Fruit fly (Drosophila melanogaster) whole organism, embryonic: Measurements from ENCODE around the gene CG10301.

Experiments used
- Aef1 ChIP-seq: fragments of 200-800 bp; sonication (Bioruptor generic); IDR thresholded peaks from 3 replicates; pipeline ENCODE4 v1.3.6; 2022; ENCODE audit warnings: missing biosample characterization, missing genetic modification characterization
- CG10654 ChIP-seq: fragments of 200-800 bp; sonication (Bioruptor generic); optimal IDR thresholded peaks from 2 replicates; lab custom pipeline; 2016; ENCODE audit warnings: missing biosample characterization, missing genetic modification characterization
- CG11247 ChIP-seq: fragments of 200-800 bp; sonication (Bioruptor generic); IDR thresholded peaks from 2 replicates; pipeline ENCODE4 v1.3.6; 2022; ENCODE audit warnings: missing biosample characterization, missing genetic modification characterization
- CG12155 ChIP-seq: fragments of 200-800 bp; sonication (Bioruptor generic); optimal IDR thresholded peaks from 3 replicates; lab custom pipeline; 2016; ENCODE audit warnings: missing biosample characterization, missing genetic modification characterization
- CG12219 ChIP-seq: fragments of 200-800 bp; sonication (Bioruptor generic); optimal IDR thresholded peaks from 3 replicates; lab custom pipeline; 2018; ENCODE audit warnings: missing biosample characterization, mild to moderate bottlenecking, missing genetic modification characterization
- CG15696 ChIP-seq: fragments of 200-800 bp; sonication (Bioruptor generic); optimal IDR thresholded peaks from 2 replicates; lab custom pipeline; 2019; ENCODE audit warnings: missing biosample characterization, mild to moderate bottlenecking, missing genetic modification characterization, moderate library complexity
- CG17186 ChIP-seq: fragments of 200-800 bp; sonication (Bioruptor generic); optimal IDR thresholded peaks from 3 replicates; lab custom pipeline; 2017; ENCODE audit warnings: missing biosample characterization, missing genetic modification reagents, missing genetic modification characterization
- CG1832 ChIP-seq: fragments of 200-800 bp; sonication (Bioruptor generic); optimal IDR thresholded peaks from 2 replicates; lab custom pipeline; 2017; ENCODE audit warnings: missing biosample characterization, mild to moderate bottlenecking, missing genetic modification characterization, inconsistent platforms
- CG2202 ChIP-seq: fragments of 200-800 bp; sonication (Bioruptor generic); optimal IDR thresholded peaks from 2 replicates; lab custom pipeline; 2018; ENCODE audit warnings: missing biosample characterization, mild to moderate bottlenecking, missing genetic modification characterization
- CG2875 ChIP-seq: fragments of 200-800 bp; sonication (Bioruptor generic); optimal IDR thresholded peaks from 2 replicates; lab custom pipeline; 2017; ENCODE audit warnings: missing biosample characterization, mild to moderate bottlenecking, missing genetic modification characterization, missing genetic modification reagents
- CG3407 ChIP-seq: fragments of 200-800 bp; sonication (Bioruptor generic); optimal IDR thresholded peaks from 2 replicates; lab custom pipeline; 2018; ENCODE audit warnings: missing biosample characterization, mild to moderate bottlenecking, missing genetic modification characterization
- CG34422 ChIP-seq: fragments of 200-800 bp; sonication (Bioruptor generic); IDR thresholded peaks from 3 replicates; pipeline ENCODE4 v1.3.6; 2022; ENCODE audit warnings: missing biosample characterization, missing genetic modification characterization
- CG4404 ChIP-seq: fragments of 200-800 bp; sonication (Bioruptor generic); IDR thresholded peaks from 2 replicates; pipeline ENCODE4 v1.3.6; 2022; ENCODE audit warnings: missing biosample characterization, missing genetic modification characterization
- CG4617 ChIP-seq: fragments of 200-800 bp; sonication (Bioruptor generic); optimal IDR thresholded peaks from 3 replicates; lab custom pipeline; 2016; ENCODE audit warnings: missing biosample characterization, missing genetic modification characterization, borderline replicate concordance
- CG4707 ChIP-seq: fragments of 200-800 bp; sonication (Bioruptor generic); optimal IDR thresholded peaks from 2 replicates; lab custom pipeline; 2018; ENCODE audit warnings: missing biosample characterization, mild to moderate bottlenecking, missing genetic modification characterization, moderate library complexity
- CG5180 ChIP-seq: fragments of 200-800 bp; sonication (Bioruptor generic); optimal IDR thresholded peaks from 3 replicates; lab custom pipeline; 2017; ENCODE audit warnings: missing biosample characterization, missing genetic modification characterization, mild to moderate bottlenecking, moderate library complexity, missing genetic modification reagents
- CG7987 ChIP-seq: fragments of 200-800 bp; sonication (Bioruptor generic); optimal IDR thresholded peaks from 2 replicates; lab custom pipeline; 2018; ENCODE audit warnings: missing biosample characterization, mild to moderate bottlenecking, missing genetic modification characterization, moderate library complexity
- CTCF ChIP-seq: fragments of 200-800 bp; sonication (Bioruptor generic); optimal IDR thresholded peaks from 2 replicates; lab custom pipeline; 2017; ENCODE audit warnings: missing biosample characterization, mild to moderate bottlenecking, missing genetic modification characterization, moderate library complexity
- D ChIP-seq, 2 experiments: fragments of 200-800 bp in 1 of 2; fragments of >200 bp in 1 of 2; sonication (Bioruptor generic) in 1 of 2; optimal IDR thresholded peaks; 2 replicates in 1 of 2; 3 replicates in 1 of 2; lab custom pipeline; 2017; ENCODE audit warnings: mild to moderate bottlenecking in 1 of 2, missing biosample characterization in 1 of 2, missing genetic modification characterization in 1 of 2, missing genetic modification reagents in 1 of 2
- Dbx ChIP-seq: fragments of 200-800 bp; sonication (Bioruptor generic); IDR thresholded peaks from 3 replicates; pipeline ENCODE4 v1.3.6; 2022; ENCODE audit warnings: missing biosample characterization, missing genetic modification characterization
- Dip3 ChIP-seq: fragments of 200-800 bp; sonication (Bioruptor generic); optimal IDR thresholded peaks from 3 replicates; lab custom pipeline; 2016; ENCODE audit warnings: missing biosample characterization, missing genetic modification characterization
- Dp ChIP-seq: fragments of 200-800 bp; sonication (Bioruptor generic); optimal IDR thresholded peaks from 2 replicates; lab custom pipeline; 2018; ENCODE audit warnings: missing biosample characterization, mild to moderate bottlenecking, missing genetic modification characterization, moderate library complexity
- E2f2 ChIP-seq: fragments of 200-800 bp; sonication (Bioruptor generic); IDR thresholded peaks from 2 replicates; pipeline ENCODE4 v1.3.6; 2022; ENCODE audit warnings: missing biosample characterization, missing genetic modification characterization
- H2.0 ChIP-seq: fragments of 200-800 bp; sonication (Bioruptor generic); IDR thresholded peaks from 2 replicates; pipeline ENCODE4 v1.3.6; 2022; ENCODE audit warnings: missing biosample characterization, missing genetic modification characterization
- HLH54F ChIP-seq: fragments of 200-800 bp; sonication (Bioruptor generic); optimal IDR thresholded peaks from 3 replicates; lab custom pipeline; 2016; ENCODE audit warnings: missing biosample characterization, missing genetic modification characterization
- Hmx ChIP-seq: fragments of 200-800 bp; sonication (Bioruptor generic); optimal IDR thresholded peaks from 2 replicates; lab custom pipeline; 2016; ENCODE audit warnings: missing biosample characterization, missing genetic modification characterization
- Hr39 ChIP-seq: fragments of >200 bp; optimal IDR thresholded peaks from 2 replicates; lab custom pipeline; 2017
- Hsf ChIP-seq: fragments of 200-800 bp; sonication (Bioruptor generic); optimal IDR thresholded peaks from 3 replicates; lab custom pipeline; 2016; ENCODE audit warnings: missing biosample characterization, missing genetic modification characterization
- MTF-1 ChIP-seq: fragments of 200-800 bp; sonication (Bioruptor generic); optimal IDR thresholded peaks from 2 replicates; lab custom pipeline; 2018; ENCODE audit warnings: missing biosample characterization, mild to moderate bottlenecking, missing genetic modification characterization, borderline replicate concordance
- Mrtf ChIP-seq: fragments of 200-800 bp; sonication (Bioruptor generic); IDR thresholded peaks from 3 replicates; pipeline ENCODE4 v1.3.6; 2022; ENCODE audit warnings: missing biosample characterization, missing genetic modification characterization
- Nf-YC ChIP-seq: fragments of 200-800 bp; optimal IDR thresholded peaks from 3 replicates; lab custom pipeline; 2019; ENCODE audit warnings: missing biosample characterization, mild to moderate bottlenecking, missing genetic modification characterization, moderate library complexity
- Ptx1 ChIP-seq: fragments of 200-800 bp; sonication (Bioruptor generic); IDR thresholded peaks from 2 replicates; pipeline ENCODE4 v1.3.6; 2022; ENCODE audit warnings: missing biosample characterization, missing genetic modification characterization
- Taf1 ChIP-seq: fragments of 200-800 bp; sonication (Bioruptor generic); IDR thresholded peaks from 2 replicates; pipeline ENCODE4 v1.3.6; 2022; ENCODE audit warnings: missing biosample characterization, missing genetic modification characterization
- Trl ChIP-seq, 3 experiments: fragments of >200 bp in 2 of 3; fragments of 200-800 bp in 1 of 3; sonication (Bioruptor generic) in 1 of 3; optimal IDR thresholded peaks; 2 replicates in 1 of 3; 3 replicates in 2 of 3; lab custom pipeline; 2016 to 2017; ENCODE audit warnings: missing biosample characterization in 1 of 3, missing genetic modification characterization in 1 of 3
- ab ChIP-seq: fragments of 200-800 bp; sonication (Bioruptor generic); optimal IDR thresholded peaks from 2 replicates; lab custom pipeline; 2016; ENCODE audit warnings: missing biosample characterization, missing genetic modification characterization
- az2 ChIP-seq: fragments of 200-800 bp; sonication (Bioruptor generic); optimal IDR thresholded peaks from 3 replicates; lab custom pipeline; 2016; ENCODE audit warnings: missing biosample characterization, missing genetic modification characterization
- cad ChIP-seq: fragments of >200 bp; optimal IDR thresholded peaks from 2 replicates; lab custom pipeline; 2017; ENCODE audit warnings: missing biosample characterization, missing genetic modification characterization
- corto ChIP-seq: fragments of 200-800 bp; sonication (Bioruptor generic); optimal IDR thresholded peaks from 2 replicates; lab custom pipeline; 2016; ENCODE audit warnings: missing biosample characterization, mild to moderate bottlenecking, missing genetic modification characterization, moderate library complexity
- danr ChIP-seq: fragments of 200-800 bp; sonication (Bioruptor generic); IDR thresholded peaks from 2 replicates; pipeline ENCODE4 v1.3.6; 2022; ENCODE audit warnings: missing biosample characterization, missing genetic modification characterization
- dysf ChIP-seq: fragments of 200-800 bp; sonication (Bioruptor generic); IDR thresholded peaks from 3 replicates; pipeline ENCODE4 v1.3.6; 2022; ENCODE audit warnings: missing biosample characterization, missing genetic modification characterization
- fd102C ChIP-seq: fragments of 200-800 bp; sonication (Bioruptor generic); optimal IDR thresholded peaks from 2 replicates; lab custom pipeline; 2018; ENCODE audit warnings: missing biosample characterization, mild to moderate bottlenecking, missing genetic modification characterization, moderate library complexity
- h ChIP-seq: fragments of >200 bp; optimal IDR thresholded peaks from 2 replicates; lab custom pipeline; 2017
- kay ChIP-seq: fragments of 200-800 bp; sonication (Bioruptor generic); optimal IDR thresholded peaks from 2 replicates; lab custom pipeline; 2016; ENCODE audit warnings: missing biosample characterization, missing genetic modification characterization
- lbe ChIP-seq: fragments of 200-800 bp; sonication (Bioruptor generic); optimal IDR thresholded peaks from 2 replicates; lab custom pipeline; 2016; ENCODE audit warnings: missing biosample characterization, mild to moderate bottlenecking, missing genetic modification characterization
- nerfin-1 ChIP-seq: fragments of 200-800 bp; sonication (Bioruptor generic); optimal IDR thresholded peaks from 3 replicates; lab custom pipeline; 2019; ENCODE audit warnings: missing biosample characterization, mild to moderate bottlenecking, missing genetic modification characterization, moderate library complexity
- sens-2 ChIP-seq: fragments of 200-800 bp; sonication (Bioruptor generic); IDR thresholded peaks from 2 replicates; pipeline ENCODE4 v1.3.6; 2022; ENCODE audit warnings: missing biosample characterization, missing genetic modification characterization
- shn ChIP-seq: fragments of 200-800 bp; sonication (Bioruptor generic); optimal IDR thresholded peaks from 3 replicates; lab custom pipeline; 2016; ENCODE audit warnings: missing biosample characterization, missing genetic modification characterization
- slou ChIP-seq: fragments of 200-800 bp; sonication (Bioruptor generic); optimal IDR thresholded peaks from 3 replicates; lab custom pipeline; 2016; ENCODE audit warnings: missing biosample characterization, missing genetic modification characterization
- ssp ChIP-seq: fragments of 200-800 bp; sonication (Bioruptor generic); IDR thresholded peaks from 2 replicates; pipeline ENCODE4 v1.3.6; 2022; ENCODE audit warnings: missing biosample characterization, missing genetic modification characterization
- tio ChIP-seq: fragments of 200-800 bp; sonication (Bioruptor generic); optimal IDR thresholded peaks from 2 replicates; lab custom pipeline; 2017; ENCODE audit warnings: missing biosample characterization, missing genetic modification characterization, inconsistent platforms
- unc-4 ChIP-seq: fragments of 200-800 bp; sonication (Bioruptor generic); IDR thresholded peaks from 2 replicates; pipeline ENCODE4 v1.3.6; 2022; ENCODE audit warnings: missing biosample characterization, missing genetic modification characterization; ENCODE audit not compliant: partially characterized antibody
- unpg ChIP-seq: fragments of 200-800 bp; sonication (Bioruptor generic); optimal IDR thresholded peaks from 3 replicates; lab custom pipeline; 2018; ENCODE audit warnings: missing biosample characterization, mild to moderate bottlenecking, missing genetic modification characterization, moderate library complexity

CG10301 gene

dm6 chr3R:23752728-23753127 lies 42.8 kb downstream of the CG10301 start, which contains the start of the genes RanBP3 and Rpt5 (continued):
- no peak for TF ChIP-seq h (lab: Kevin White, UChicago)
- TF ChIP-seq CG10654 (GFP tag; lab: Kevin White, UChicago), result no peak
- peak; percentile 66 for TF ChIP-seq Hsf
- no peak for TF ChIP-seq danr (GFP tag; lab: Robert Waterston, UW)
- TF ChIP-seq slou, result no peak
- TF ChIP-seq Dp, result peak; percentile 55
- no peak for TF ChIP-seq ab (GFP tag; lab: Kevin White, UChicago)
- no peak for TF ChIP-seq CG12219 (GFP tag; lab: Kevin White, UChicago)
- peak; percentile 35; the same call in 1 of the 3 replicates for TF ChIP-seq dysf (GFP tag; lab: Robert Waterston, UW)
- no peak for TF ChIP-seq tio (GFP tag; lab: Kevin White, UChicago)
- 0 out of 3 replicates have a peak, but pooled peaks have one; percentile 16 for TF ChIP-seq Aef1 (GFP tag; lab: Robert Waterston, UW)
- no peak for TF ChIP-seq CG4404
- TF ChIP-seq ssp (GFP tag; lab: Robert Waterston, UW), result peak; percentile 27; the same call in 1 of the 2 replicates
- TF ChIP-seq shn (GFP tag; lab: Kevin White, UChicago), result peak; percentile 36
- TF ChIP-seq CG4707, result peak; percentile 31
- 0 out of 2 replicates have a peak, but pooled peaks have one; percentile 9 for TF ChIP-seq Ptx1 (GFP tag; lab: Robert Waterston, UW)
- no peak for TF ChIP-seq Mrtf
- TF ChIP-seq CG15696 (tag; lab: Kevin White, UChicago), result no peak
- TF ChIP-seq Dip3, result peak; percentile 69
- peak; percentile 65; the same call in 1 of the 2 replicates for TF ChIP-seq CG11247 (GFP tag; lab: Robert Waterston, UW)
- no peak for TF ChIP-seq Taf1 (GFP tag; lab: Robert Waterston, UW)
- TF ChIP-seq CG4617, result peak; percentile 96
- TF ChIP-seq Dbx, result peak; percentile 59; the same call in 2 of the 3 replicates
- no peak for TF ChIP-seq H2.0 (GFP tag; lab: Robert Waterston, UW)
- no peak for TF ChIP-seq Hr39 (lab: Kevin White, UChicago)
- peak; percentile 10 for TF ChIP-seq az2 (GFP tag; lab: Kevin White, UChicago)
- TF ChIP-seq CTCF (GFP tag; lab: Kevin White, UChicago), result peak; percentile 44
- no peak for TF ChIP-seq sens-2 (GFP tag; lab: Robert Waterston, UW)
- TF ChIP-seq Hmx, result no peak
- TF ChIP-seq CG1832 (GFP tag; lab: Kevin White, UChicago), result no peak
- TF ChIP-seq unc-4 (GFP tag; lab: Robert Waterston, UW), result peak; percentile 82
- TF ChIP-seq MTF-1, result no peak
- TF ChIP-seq CG2875 (GFP tag; lab: Kevin White, UChicago), result no peak
- peak; percentile 42 for TF ChIP-seq kay (GFP tag; lab: Kevin White, UChicago)
- peak; percentile 32 for TF ChIP-seq corto (GFP tag; lab: Kevin White, UChicago)
- peak; percentile 78 for TF ChIP-seq lbe (GFP tag; lab: Kevin White, UChicago)
- no peak for TF ChIP-seq CG5180 (GFP tag; lab: Kevin White, UChicago)
- peak; percentile 9 for TF ChIP-seq nerfin-1 (tag; lab: Kevin White, UChicago)
- peak; percentile 55 for TF ChIP-seq CG7987 (GFP tag; lab: Kevin White, UChicago)
- peak; percentile 66; the same call in 2 of the 3 replicates for TF ChIP-seq CG34422
- no peak for TF ChIP-seq cad (GFP tag; lab: Kevin White, UChicago)
- no peak for TF ChIP-seq Nf-YC (tag; lab: Kevin White, UChicago)
- peak; percentile 71 for TF ChIP-seq HLH54F (GFP tag; lab: Kevin White, UChicago)
- TF ChIP-seq fd102C (GFP tag; lab: Kevin White, UChicago), result no peak
- peak; percentile 69 for TF ChIP-seq CG17186 (GFP tag; lab: Kevin White, UChicago)
- TF ChIP-seq Trl (optimal IDR thresholded peaks at IDR 0.05; lab: Kevin White, UChicago), result no peak
- peak; percentile 50 for TF ChIP-seq Trl (GFP tag; optimal IDR thresholded peaks at IDR 0.05; lab: Kevin White, UChicago)
- no peak for TF ChIP-seq unpg (GFP tag; lab: Kevin White, UChicago)
- TF ChIP-seq D (optimal IDR thresholded peaks at IDR 0.05; lab: Kevin White, UChicago), result no peak
- TF ChIP-seq D (GFP tag; optimal IDR thresholded peaks at IDR 0.05; lab: Kevin White, UChicago), result no peak
- TF ChIP-seq CG12155 (GFP tag; lab: Kevin White, UChicago), result peak; percentile 61
- no peak for TF ChIP-seq CG2202 (tag; lab: Kevin White, UChicago)
- TF ChIP-seq E2f2 (GFP tag; lab: Robert Waterston, UW), result peak; percentile 57
- TF ChIP-seq CG3407, result no peak
